Fruit fly (Drosophila melanogaster): Measurements from ENCODE around the gene PDZ-GEF.
A peak's percentile ranks its signal among the peaks of the same experiment; 100 is the strongest.

- TF ChIP-seq GATAd (GFP tag; optimal IDR thresholded peaks at IDR 0.05) (no peak), dsf (GFP tag; optimal IDR thresholded peaks at IDR 0.05; ENCODE audit: borderline replicate concordance) (no peak), h (GFP tag; optimal IDR thresholded peaks at IDR 0.05) (no peak), sv (GFP tag; optimal IDR thresholded peaks at IDR 0.05) (peak; percentile 24), ey (GFP tag; optimal IDR thresholded peaks at IDR 0.05) (no peak), CrebA (GFP tag; optimal IDR thresholded peaks at IDR 0.05; ENCODE audit: borderline replicate concordance) (no peak), usp (GFP tag; optimal IDR thresholded peaks at IDR 0.05) (no peak), lola (GFP tag; optimal IDR thresholded peaks at IDR 0.05) (no peak), Hr78 (GFP tag; optimal IDR thresholded peaks at IDR 0.05) (no peak)
Observed at dm6 chr2L:6350984-6351808, 27.6 kb downstream of the PDZ-GEF start, which contains the start of gene CG9498.
